Worm (Caenorhabditis elegans) whole organism, L3 larva: ENCODE measurements around the gene ZK228.1.
"Not testable (repeated sequence)": the region's sequence is repeated elsewhere in the genome, so short reads cannot be mapped to it uniquely, and the experiment has no call there.

ENCODE experiments used
- ZK546.5 ChIP-seq: sonication (generic microtip); optimal IDR thresholded peaks from 2 replicates; lab custom pipeline; 2017; ENCODE audit warnings: missing biosample characterization, missing genetic modification characterization
- aly-2 ChIP-seq: fragments of 150-350 bp; optimal IDR thresholded peaks from 2 replicates; lab custom pipeline; 2014; ENCODE audit warnings: missing biosample characterization, missing genetic modification characterization
- ama-1 ChIP-seq: fragments of 150-350 bp; optimal IDR thresholded peaks from 2 replicates; lab custom pipeline; 2018
- ceh-28 ChIP-seq: fragments of 150-350 bp; optimal IDR thresholded peaks from 2 replicates; lab custom pipeline; 2014; ENCODE audit warnings: missing biosample characterization, missing genetic modification reagents, missing genetic modification characterization
- ceh-82 ChIP-seq: fragments of 150-350 bp; optimal IDR thresholded peaks from 2 replicates; lab custom pipeline; 2014; ENCODE audit warnings: missing biosample characterization, missing genetic modification characterization
- ceh-9 ChIP-seq: sonication (generic microtip); optimal IDR thresholded peaks from 2 replicates; lab custom pipeline; 2018; ENCODE audit warnings: missing biosample characterization, missing genetic modification characterization
- daf-12 ChIP-seq: fragments of 150-350 bp; optimal IDR thresholded peaks from 2 replicates; lab custom pipeline; 2014; ENCODE audit warnings: missing biosample characterization, missing genetic modification reagents, missing genetic modification characterization
- egl-5 ChIP-seq: fragments of 150-350 bp; optimal IDR thresholded peaks from 2 replicates; lab custom pipeline; 2017; ENCODE audit warnings: missing biosample characterization, missing genetic modification reagents, missing genetic modification characterization, inconsistent platforms
- elt-1 ChIP-seq: fragments of 150-350 bp; optimal IDR thresholded peaks from 2 replicates; lab custom pipeline; 2014; ENCODE audit warnings: missing biosample characterization, missing genetic modification characterization
- elt-2 ChIP-seq: sonication (generic microtip); optimal IDR thresholded peaks from 2 replicates; lab custom pipeline; 2016; ENCODE audit warnings: missing genetic modification reagents, mild to moderate bottlenecking, missing genetic modification characterization, missing compliant biosample characterization
- elt-3 ChIP-seq, 3 experiments: fragments of 150-350 bp in 1 of 3; sonication (generic microtip) in 2 of 3; optimal IDR thresholded peaks; 2 replicates in 2 of 3; 4 replicates in 1 of 3; lab custom pipeline; 2014 to 2017; ENCODE audit warnings: missing biosample characterization in 3 of 3, missing genetic modification characterization in 3 of 3
- fkh-10 ChIP-seq: sonication (generic microtip); optimal IDR thresholded peaks from 2 replicates; lab custom pipeline; 2017; ENCODE audit warnings: missing biosample characterization, missing genetic modification reagents, missing genetic modification characterization
- fkh-2 ChIP-seq: fragments of 150-350 bp; optimal IDR thresholded peaks from 2 replicates; lab custom pipeline; 2014; ENCODE audit warnings: missing biosample characterization, missing genetic modification reagents, missing genetic modification characterization
- hmg-11 ChIP-seq: sonication (generic microtip); optimal IDR thresholded peaks from 2 replicates; lab custom pipeline; 2016; ENCODE audit warnings: missing genetic modification characterization, missing compliant biosample characterization
- jun-1 ChIP-seq: fragments of 150-350 bp; optimal IDR thresholded peaks from 2 replicates; lab custom pipeline; 2014; ENCODE audit warnings: missing biosample characterization, missing genetic modification reagents, missing genetic modification characterization
- lin-39 ChIP-seq: fragments of 150-350 bp; optimal IDR thresholded peaks from 2 replicates; lab custom pipeline; 2018; ENCODE audit warnings: missing biosample characterization, missing genetic modification reagents, missing genetic modification characterization
- lsy-12 ChIP-seq: sonication (generic microtip); optimal IDR thresholded peaks from 2 replicates; lab custom pipeline; 2016; ENCODE audit warnings: mild to moderate bottlenecking, missing genetic modification characterization, missing compliant biosample characterization
- mdl-1 ChIP-seq: fragments of 150-350 bp; optimal IDR thresholded peaks from 2 replicates; lab custom pipeline; 2014; ENCODE audit warnings: missing biosample characterization, missing genetic modification characterization
- mml-1 ChIP-seq: fragments of 150-350 bp; sonication (generic microtip); optimal IDR thresholded peaks from 3 replicates; lab custom pipeline; 2014; ENCODE audit warnings: missing biosample characterization, missing genetic modification characterization
- nhr-12 ChIP-seq: fragments of 150-350 bp; optimal IDR thresholded peaks from 2 replicates; lab custom pipeline; 2014; ENCODE audit warnings: missing biosample characterization, missing genetic modification characterization
- nhr-23 ChIP-seq: fragments of 150-350 bp; optimal IDR thresholded peaks from 2 replicates; lab custom pipeline; 2014; ENCODE audit warnings: missing biosample characterization, missing genetic modification reagents, missing genetic modification characterization
- nhr-237 ChIP-seq: fragments of 150-350 bp; optimal IDR thresholded peaks from 2 replicates; lab custom pipeline; 2014; ENCODE audit warnings: missing biosample characterization, missing genetic modification characterization
- nhr-28 ChIP-seq: fragments of 150-350 bp; optimal IDR thresholded peaks from 2 replicates; lab custom pipeline; 2014; ENCODE audit warnings: missing biosample characterization, missing genetic modification characterization
- nhr-67 ChIP-seq: fragments of 150-350 bp; optimal IDR thresholded peaks from 2 replicates; lab custom pipeline; 2014; ENCODE audit warnings: missing biosample characterization, missing genetic modification characterization
- nhr-76 ChIP-seq: fragments of 150-350 bp; sonication (generic microtip); optimal IDR thresholded peaks from 5 replicates; lab custom pipeline; 2014; ENCODE audit warnings: missing biosample characterization, missing genetic modification characterization
- nhr-77 ChIP-seq: fragments of 150-350 bp; optimal IDR thresholded peaks from 2 replicates; lab custom pipeline; 2014; ENCODE audit warnings: missing biosample characterization, missing genetic modification characterization
- pha-4 ChIP-seq: fragments of 150-350 bp; optimal IDR thresholded peaks from 2 replicates; lab custom pipeline; 2014; ENCODE audit warnings: missing biosample characterization, missing genetic modification reagents, missing genetic modification characterization
- pqm-1 ChIP-seq: fragments of 150-350 bp; optimal IDR thresholded peaks from 2 replicates; lab custom pipeline; 2017; ENCODE audit warnings: missing biosample characterization, missing genetic modification characterization, inconsistent platforms
- skn-1 ChIP-seq: fragments of 150-350 bp; optimal IDR thresholded peaks from 2 replicates; lab custom pipeline; 2014; ENCODE audit warnings: missing biosample characterization, missing genetic modification characterization
- snpc-4 ChIP-seq: fragments of 150-350 bp; optimal IDR thresholded peaks from 2 replicates; lab custom pipeline; 2014; ENCODE audit warnings: missing biosample characterization, missing genetic modification characterization
- tbx-2 ChIP-seq: sonication (generic microtip); optimal IDR thresholded peaks from 2 replicates; lab custom pipeline; 2016; ENCODE audit warnings: mild to moderate bottlenecking, missing genetic modification characterization, missing compliant biosample characterization
- unc-39 ChIP-seq: sonication (generic microtip); optimal IDR thresholded peaks from 4 replicates; lab custom pipeline; 2017; ENCODE audit warnings: missing biosample characterization, missing genetic modification characterization
- unc-62 ChIP-seq: fragments of 150-350 bp; sonication (generic microtip); optimal IDR thresholded peaks from 4 replicates; lab custom pipeline; 2014; ENCODE audit warnings: missing biosample characterization, missing genetic modification reagents, missing genetic modification characterization
- zag-1 ChIP-seq: fragments of 150-350 bp; optimal IDR thresholded peaks from 2 replicates; lab custom pipeline; 2014; ENCODE audit warnings: missing biosample characterization, missing genetic modification characterization
- ztf-4 ChIP-seq: fragments of 150-350 bp; optimal IDR thresholded peaks from 2 replicates; lab custom pipeline; 2014; ENCODE audit warnings: missing biosample characterization, missing genetic modification characterization

Gene ZK228.1

DNA sequence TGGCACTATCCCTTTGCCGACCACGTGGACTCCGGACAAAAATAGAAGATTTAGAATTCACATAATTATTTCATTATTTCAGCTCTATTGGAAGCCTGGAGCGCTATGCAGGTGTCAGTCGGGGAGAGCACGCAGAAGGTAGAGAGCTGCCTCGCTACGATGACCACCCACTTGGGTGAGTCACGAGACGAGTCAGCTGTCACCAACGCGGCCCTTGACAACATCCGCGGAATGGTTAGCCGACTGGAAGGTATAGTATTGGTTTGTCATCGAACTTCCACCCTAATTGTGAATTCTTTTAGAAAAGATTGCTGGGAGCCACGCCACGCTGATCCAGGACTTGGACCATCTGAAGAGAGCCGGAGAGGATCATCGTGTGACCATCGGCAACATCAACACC, 4.7 kb upstream of the ZK228.1 start, which contains the start of gene ZK262.9:
Gene ZK262.9 (plus strand): TSS at position 301 of the 400 bp plus-strand sequence.
- not testable (repeated sequence) for TF ChIP-seq skn-1, nhr-76, tbx-2 (tag; lab: Kevin White, UChicago)

DNA sequence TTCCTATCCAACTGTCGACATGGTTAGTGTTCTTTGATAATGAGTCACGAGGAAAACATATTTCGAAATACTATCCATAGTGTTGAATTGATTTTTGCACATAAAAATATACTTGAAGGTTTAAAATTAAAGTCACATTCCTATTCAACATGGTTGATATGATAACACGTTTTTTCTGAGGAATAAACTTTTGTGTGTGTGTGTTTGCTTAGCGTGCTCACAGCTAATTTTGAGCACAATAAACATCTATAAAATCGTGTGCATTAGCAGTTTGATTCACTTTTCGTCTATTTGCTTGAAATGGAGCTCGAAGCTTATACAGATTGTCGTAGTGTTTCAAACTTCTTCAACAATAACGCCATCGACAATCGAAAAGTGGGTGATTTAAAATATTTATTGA, 12.4 kb downstream of the ZK228.1 start, which contains the start of gene ZK228.10:
Gene ZK228.10 (plus strand): TSS at position 301 of the 400 bp plus-strand sequence.
- TF ChIP-seq daf-12 (tag; lab: Kevin White, UChicago) (no peak), elt-1 (tag; lab: Kevin White, UChicago) (no peak), nhr-23 (tag; lab: Kevin White, UChicago) (no peak), jun-1 (tag; lab: Kevin White, UChicago) (no peak), elt-2 (tag; lab: Kevin White, UChicago) (no peak), mml-1 (tag; lab: Kevin White, UChicago) (no peak)

DNA sequence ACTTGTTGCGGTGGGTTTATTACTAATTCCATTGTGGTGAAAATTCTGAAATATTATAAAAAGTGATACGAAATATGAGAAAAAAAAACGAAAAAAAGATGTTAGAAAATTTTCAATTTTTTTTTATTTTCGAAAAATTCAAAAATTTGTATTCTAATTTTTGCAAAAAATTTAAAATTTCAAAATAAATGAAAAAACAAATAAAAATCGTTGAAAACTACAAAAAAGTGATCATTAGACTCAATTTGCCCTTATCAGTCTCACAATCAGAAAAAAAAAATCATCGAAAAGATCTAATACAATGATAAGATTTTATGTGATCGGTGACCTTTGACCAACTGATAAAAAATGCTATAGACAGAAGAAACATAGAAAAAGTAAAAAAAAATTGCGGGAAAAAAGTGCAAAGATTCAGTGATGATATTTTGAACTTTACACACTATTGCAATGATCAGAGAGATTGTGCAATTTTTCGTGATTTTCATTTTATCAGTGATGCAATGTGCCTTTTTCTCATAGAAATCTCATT, 17.0 kb downstream of the ZK228.1 start, which contains the start of gene ZK228.3:
Gene ZK228.3 (minus strand): TSS at position 51 of the 529 bp plus-strand sequence.
- no peak for TF ChIP-seq tbx-2 (tag; lab: Kevin White, UChicago)
- no peak for TF ChIP-seq mml-1 (tag; lab: Kevin White, UChicago)
- TF ChIP-seq hmg-11 (tag; lab: Kevin White, UChicago), result no peak
- TF ChIP-seq ceh-82 (tag; lab: Kevin White, UChicago), result no peak
- TF ChIP-seq zag-1 (tag; lab: Kevin White, UChicago), result no peak
- no peak for TF ChIP-seq nhr-12 (tag; lab: Kevin White, UChicago)
- TF ChIP-seq pqm-1 (tag; lab: Kevin White, UChicago), result peak; percentile 84
- no peak for TF ChIP-seq pha-4 (tag; lab: Kevin White, UChicago)
- TF ChIP-seq fkh-2 (tag; lab: Kevin White, UChicago), result no peak
- TF ChIP-seq elt-2 (tag; lab: Kevin White, UChicago), result peak; percentile 97

DNA sequence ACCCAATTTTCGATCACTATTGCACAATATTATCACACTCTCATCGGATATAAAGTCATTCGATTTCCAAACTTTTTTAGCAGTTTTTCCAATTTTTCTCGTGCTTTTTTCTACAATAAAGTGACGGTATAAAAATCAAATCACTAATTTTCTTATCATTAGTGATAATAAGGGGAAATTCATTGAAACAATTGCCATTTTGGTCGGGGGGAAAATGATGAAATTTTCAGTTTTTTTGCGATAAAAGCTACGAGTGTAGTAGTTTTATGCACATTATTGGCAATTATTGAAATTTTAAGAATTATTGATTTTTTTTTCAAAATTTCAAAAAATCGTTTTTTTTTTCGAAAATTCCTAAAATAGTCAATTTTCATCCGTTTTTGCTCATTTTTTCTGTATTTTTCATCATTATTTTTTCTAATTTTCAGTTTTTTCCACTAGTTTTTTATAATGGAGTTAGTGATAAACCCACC, 18.2 kb downstream of the ZK228.1 start, which contains the start of gene ZK228.4:
Gene ZK228.4 (plus strand): TSS at position 423 of the 473 bp plus-strand sequence.
- peak; percentile 21 for TF ChIP-seq ceh-28 (tag; lab: Kevin White, UChicago)
- peak; percentile 86 for TF ChIP-seq elt-2 (tag; lab: Kevin White, UChicago)
- TF ChIP-seq unc-39 (tag; lab: Kevin White, UChicago), result no peak
- TF ChIP-seq pqm-1 (tag; lab: Kevin White, UChicago), result peak; percentile 13
- no peak for TF ChIP-seq ceh-82 (tag; lab: Kevin White, UChicago)

DNA sequence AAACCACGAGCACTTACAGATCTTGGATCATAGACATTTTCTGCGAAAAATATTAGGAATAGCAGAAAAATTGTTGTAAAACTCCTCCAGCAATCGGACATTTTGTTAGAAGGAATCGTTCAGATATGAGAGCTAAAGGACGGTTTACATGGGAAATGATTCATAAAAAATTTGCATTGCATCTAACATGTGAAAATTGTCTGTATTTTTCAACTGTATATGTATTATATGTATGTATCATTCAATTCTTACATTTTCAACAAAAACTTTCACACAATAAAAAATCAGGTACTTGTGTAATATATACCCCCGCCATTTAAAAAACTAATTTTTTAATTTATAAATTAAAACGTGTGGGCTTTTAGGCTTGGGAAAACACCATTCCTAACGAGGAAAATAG, 23.9 kb downstream of the ZK228.1 start, which contains the start of gene ZK228.13:
Gene ZK228.13 (minus strand): TSS at position 101 of the 400 bp plus-strand sequence.
- TF ChIP-seq pqm-1 (tag; lab: Kevin White, UChicago) (no peak), nhr-12 (tag; lab: Kevin White, UChicago) (no peak), tbx-2 (tag; lab: Kevin White, UChicago) (no peak), egl-5 (no peak), unc-39 (tag; lab: Kevin White, UChicago) (no peak), ztf-4 (tag; lab: Kevin White, UChicago) (no peak), aly-2 (no peak), ZK546.5 (no peak), hmg-11 (tag; lab: Kevin White, UChicago) (no peak), snpc-4 (tag; lab: Kevin White, UChicago) (no peak), mml-1 (tag; lab: Kevin White, UChicago) (no peak), ceh-9 (tag; lab: Kevin White, UChicago) (no peak), mdl-1 (tag; lab: Kevin White, UChicago) (no peak), elt-1 (tag; lab: Kevin White, UChicago) (no peak), lin-39 (no peak), fkh-10 (GFP tag; lab: Kevin White, UChicago) (no peak), elt-3 (tag; optimal IDR thresholded peaks at IDR 0.05; lab: Kevin White, UChicago) (no peak), lsy-12 (tag; lab: Kevin White, UChicago) (no peak)

DNA sequence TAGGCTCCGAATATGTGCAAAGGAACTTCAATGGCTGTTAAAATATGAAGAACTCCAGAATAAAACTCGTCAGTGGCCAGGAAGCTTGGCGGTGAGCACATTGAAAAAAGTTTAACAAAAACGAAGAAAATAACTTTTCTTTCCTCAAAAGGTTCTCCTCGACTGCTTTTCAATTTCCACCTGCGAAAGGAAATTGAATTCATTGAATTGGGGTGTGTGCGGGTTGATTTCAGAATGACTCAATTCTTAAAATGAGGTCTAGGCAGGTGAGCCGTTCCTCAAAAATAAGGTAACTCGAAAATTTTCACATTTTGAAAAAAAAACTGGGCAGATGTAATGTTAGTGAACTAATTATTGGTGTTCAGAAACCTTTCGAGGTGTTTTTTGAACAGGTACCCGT, 29.2 kb downstream of the ZK228.1 start, which contains the start of gene srh-182:
Gene srh-182 (minus strand): TSS at position 101 of the 400 bp plus-strand sequence.
- TF ChIP-seq ceh-9 (tag; lab: Kevin White, UChicago), result no peak
- no peak for TF ChIP-seq daf-12 (tag; lab: Kevin White, UChicago)
- TF ChIP-seq nhr-237 (tag; lab: Kevin White, UChicago), result no peak
- TF ChIP-seq lsy-12 (tag; lab: Kevin White, UChicago), result no peak
- no peak for TF ChIP-seq nhr-67 (tag; lab: Kevin White, UChicago)
- no peak for TF ChIP-seq elt-1 (tag; lab: Kevin White, UChicago)
- no peak for TF ChIP-seq nhr-23 (tag; lab: Kevin White, UChicago)
- no peak for TF ChIP-seq nhr-77
- no peak for TF ChIP-seq ama-1 (lab: Kevin White, UChicago)
- TF ChIP-seq unc-62 (GFP tag; lab: Kevin White, UChicago), result no peak
- TF ChIP-seq nhr-28 (tag; lab: Kevin White, UChicago), result no peak
- no peak for TF ChIP-seq tbx-2 (tag; lab: Kevin White, UChicago)
